Fruit fly (Drosophila melanogaster) whole organism: Measurements from ENCODE around the gene fd3F.
A peak's percentile ranks its signal among the peaks of the same experiment; 100 is the strongest.

Experiments used
- CG8478 ChIP-seq: fragments of >200 bp; optimal IDR thresholded peaks from 2 replicates; lab custom pipeline; 2018; ENCODE audit warnings: inconsistent platforms
- Dll ChIP-seq: fragments of >200 bp; optimal IDR thresholded peaks from 2 replicates; lab custom pipeline; 2017
- EcR ChIP-seq, 2 experiments: fragments of >200 bp; optimal IDR thresholded peaks; 2 replicates each; lab custom pipeline; 2017; ENCODE audit warnings: missing biosample characterization in 2 of 2, missing genetic modification characterization in 2 of 2, missing genetic modification reagents in 2 of 2
- pan ChIP-seq: fragments of >200 bp; optimal IDR thresholded peaks from 2 replicates; lab custom pipeline; 2017
- psq ChIP-seq: fragments of >200 bp; optimal IDR thresholded peaks from 2 replicates; lab custom pipeline; 2017
- usp ChIP-seq: fragments of >200 bp; optimal IDR thresholded peaks from 2 replicates; lab custom pipeline; 2017; ENCODE audit warnings: missing biosample characterization, missing genetic modification characterization, mixed read lengths

- TF ChIP-seq pan (lab: Kevin White, UChicago) = no peak
- TF ChIP-seq psq = peak; percentile 58
- TF ChIP-seq Dll (lab: Kevin White, UChicago) = no peak
- no peak for TF ChIP-seq EcR (GFP tag; optimal IDR thresholded peaks at IDR 0.05; lab: Kevin White, UChicago)
- peak; percentile 64 for TF ChIP-seq CG8478 (lab: Kevin White, UChicago)
- no peak for TF ChIP-seq usp (GFP tag; lab: Kevin White, UChicago)
These were observed 21.2 kb upstream of the fd3F start for dm6 chrX:3780884-3781283.
